Fruit fly (Drosophila melanogaster) whole organism, embryonic: ENCODE measurements around the gene RpS7.
A peak's percentile ranks its signal among the peaks of the same experiment; 100 is the strongest.

Experiments
- CG10543 ChIP-seq: fragments of 200-800 bp; sonication (Bioruptor generic); optimal IDR thresholded peaks from 3 replicates; lab custom pipeline; 2017; ENCODE audit warnings: missing biosample characterization, mild to moderate bottlenecking, missing genetic modification characterization, moderate library complexity
- CG10959 ChIP-seq: fragments of 200-800 bp; sonication (Bioruptor generic); IDR thresholded peaks from 2 replicates; pipeline ENCODE4 v1.3.6; 2022; ENCODE audit warnings: missing biosample characterization, missing genetic modification characterization
- CG12299 ChIP-seq: fragments of 200-800 bp; sonication (Bioruptor generic); optimal IDR thresholded peaks from 2 replicates; lab custom pipeline; 2018; ENCODE audit warnings: missing biosample characterization, mild to moderate bottlenecking, missing genetic modification characterization
- CG13624 ChIP-seq: fragments of 200-800 bp; sonication (Bioruptor generic); optimal IDR thresholded peaks from 2 replicates; lab custom pipeline; 2016; ENCODE audit warnings: missing biosample characterization, missing genetic modification characterization
- CG13894 ChIP-seq: fragments of 200-800 bp; sonication (Bioruptor generic); optimal IDR thresholded peaks from 3 replicates; lab custom pipeline; 2018; ENCODE audit warnings: missing biosample characterization, mild to moderate bottlenecking, missing genetic modification characterization, moderate library complexity
- CG1529 ChIP-seq: fragments of 200-800 bp; sonication (Bioruptor generic); optimal IDR thresholded peaks from 3 replicates; lab custom pipeline; 2018; ENCODE audit warnings: missing biosample characterization, missing genetic modification characterization
- CG15479 ChIP-seq: fragments of 200-800 bp; sonication (Bioruptor generic); optimal IDR thresholded peaks from 3 replicates; lab custom pipeline; 2019; ENCODE audit warnings: missing biosample characterization, mild to moderate bottlenecking, missing genetic modification characterization, moderate library complexity
- CG17802 ChIP-seq: fragments of 200-800 bp; sonication (Bioruptor generic); optimal IDR thresholded peaks from 2 replicates; lab custom pipeline; 2018; ENCODE audit warnings: missing biosample characterization, mild to moderate bottlenecking, missing genetic modification characterization, moderate library complexity
- CG1832 ChIP-seq: fragments of 200-800 bp; sonication (Bioruptor generic); optimal IDR thresholded peaks from 2 replicates; lab custom pipeline; 2017; ENCODE audit warnings: missing biosample characterization, mild to moderate bottlenecking, missing genetic modification characterization, inconsistent platforms
- CG2120 ChIP-seq: fragments of 200-800 bp; sonication (Bioruptor generic); optimal IDR thresholded peaks from 3 replicates; lab custom pipeline; 2016; ENCODE audit warnings: missing biosample characterization, missing genetic modification characterization
- CG2129 ChIP-seq: fragments of 200-800 bp; sonication (Bioruptor generic); IDR thresholded peaks from 2 replicates; pipeline ENCODE4 v1.3.6; 2022; ENCODE audit warnings: missing biosample characterization, missing genetic modification characterization; ENCODE audit not compliant: partially characterized antibody
- CG2678 ChIP-seq: fragments of 200-800 bp; sonication (Bioruptor generic); optimal IDR thresholded peaks from 3 replicates; lab custom pipeline; 2019; ENCODE audit warnings: missing biosample characterization, mild to moderate bottlenecking, missing genetic modification characterization, moderate library complexity
- CG2889 ChIP-seq: fragments of 200-800 bp; sonication (Bioruptor generic); IDR thresholded peaks from 3 replicates; pipeline ENCODE4 v1.3.6; 2022; ENCODE audit warnings: missing biosample characterization, missing genetic modification characterization
- CG32772 ChIP-seq: fragments of 200-800 bp; sonication (Bioruptor generic); IDR thresholded peaks from 2 replicates; pipeline ENCODE4 v1.3.6; 2022; ENCODE audit warnings: missing biosample characterization, missing genetic modification characterization
- CG6272 ChIP-seq: fragments of 200-800 bp; sonication (Bioruptor generic); IDR thresholded peaks from 2 replicates; pipeline ENCODE4 v1.3.6; 2022; ENCODE audit warnings: missing biosample characterization, missing genetic modification characterization
- D ChIP-seq, 2 experiments: fragments of 200-800 bp in 1 of 2; fragments of >200 bp in 1 of 2; sonication (Bioruptor generic) in 1 of 2; optimal IDR thresholded peaks; 2 replicates in 1 of 2; 3 replicates in 1 of 2; lab custom pipeline; 2017; ENCODE audit warnings: mild to moderate bottlenecking in 1 of 2, missing biosample characterization in 1 of 2, missing genetic modification characterization in 1 of 2, missing genetic modification reagents in 1 of 2
- D19B ChIP-seq: fragments of 200-800 bp; sonication (Bioruptor generic); optimal IDR thresholded peaks from 2 replicates; lab custom pipeline; 2017; ENCODE audit warnings: missing biosample characterization, mild to moderate bottlenecking, missing genetic modification characterization
- Eip74EF ChIP-seq, 2 experiments: fragments of 200-800 bp in 1 of 2; fragments of >200 bp in 1 of 2; sonication (Bioruptor generic) in 1 of 2; optimal IDR thresholded peaks; 2 replicates each; lab custom pipeline; 2017 to 2019; ENCODE audit warnings: missing biosample characterization in 2 of 2, missing genetic modification characterization in 2 of 2, mild to moderate bottlenecking in 1 of 2, moderate library complexity in 1 of 2
- GATAe ChIP-seq: fragments of 200-800 bp; sonication (Bioruptor generic); conservative IDR thresholded peaks from 2 replicates; pipeline ENCODE4 v1.3.6; 2022; ENCODE audit warnings: missing biosample characterization, missing genetic modification characterization
- Hmx ChIP-seq: fragments of 200-800 bp; sonication (Bioruptor generic); optimal IDR thresholded peaks from 2 replicates; lab custom pipeline; 2016; ENCODE audit warnings: missing biosample characterization, missing genetic modification characterization
- Lpt ChIP-seq: fragments of >200 bp; optimal IDR thresholded peaks from 2 replicates; lab custom pipeline; 2018; ENCODE audit warnings: missing biosample characterization, missing genetic modification characterization
- NK7.1 ChIP-seq: fragments of 200-800 bp; sonication (Bioruptor generic); optimal IDR thresholded peaks from 3 replicates; lab custom pipeline; 2016; ENCODE audit warnings: missing biosample characterization, missing genetic modification characterization
- Oli ChIP-seq: fragments of 200-800 bp; sonication (Bioruptor generic); optimal IDR thresholded peaks from 2 replicates; lab custom pipeline; 2018; ENCODE audit warnings: missing biosample characterization, mild to moderate bottlenecking, missing genetic modification characterization, moderate library complexity
- Side ChIP-seq: fragments of 200-800 bp; sonication (Bioruptor generic); optimal IDR thresholded peaks from 2 replicates; lab custom pipeline; 2016; ENCODE audit warnings: missing biosample characterization, missing genetic modification characterization
- Sox102F ChIP-seq: fragments of 200-800 bp; sonication (Bioruptor generic); optimal IDR thresholded peaks from 2 replicates; lab custom pipeline; 2018; ENCODE audit warnings: missing biosample characterization, mild to moderate bottlenecking, missing genetic modification characterization, moderate library complexity
- Spps ChIP-seq: fragments of 200-800 bp; sonication (Bioruptor generic); optimal IDR thresholded peaks from 2 replicates; lab custom pipeline; 2018; ENCODE audit warnings: missing biosample characterization, mild to moderate bottlenecking, missing genetic modification characterization
- chif ChIP-seq, 2 experiments: fragments of 200-800 bp; sonication (Bioruptor generic); optimal IDR thresholded peaks; 3 replicates each; lab custom pipeline; 2016; ENCODE audit warnings: missing biosample characterization in 2 of 2, missing genetic modification characterization in 2 of 2
- ci ChIP-seq: fragments of 200-800 bp; sonication (Bioruptor generic); IDR thresholded peaks from 3 replicates; pipeline ENCODE4 v1.3.6; 2022; ENCODE audit warnings: missing biosample characterization, missing genetic modification characterization
- dm ChIP-seq: fragments of 200-800 bp; sonication (Bioruptor generic); optimal IDR thresholded peaks from 3 replicates; lab custom pipeline; 2016; ENCODE audit warnings: missing biosample characterization, missing genetic modification characterization
- ewg ChIP-seq: fragments of 200-800 bp; sonication (Bioruptor generic); optimal IDR thresholded peaks from 3 replicates; lab custom pipeline; 2017; ENCODE audit warnings: mild to moderate bottlenecking, missing biosample characterization, missing genetic modification reagents, missing genetic modification characterization
- fu2 ChIP-seq: fragments of 200-800 bp; sonication (Bioruptor generic); optimal IDR thresholded peaks from 2 replicates; lab custom pipeline; 2016; ENCODE audit warnings: missing biosample characterization, missing genetic modification characterization
- gcm2 ChIP-seq: fragments of 200-800 bp; sonication (Bioruptor generic); optimal IDR thresholded peaks from 2 replicates; lab custom pipeline; 2016; ENCODE audit warnings: missing biosample characterization, missing genetic modification characterization
- inv ChIP-seq: fragments of 200-800 bp; sonication (Bioruptor generic); IDR thresholded peaks from 2 replicates; pipeline ENCODE4 v1.3.6; 2022; ENCODE audit warnings: missing biosample characterization, missing genetic modification characterization; ENCODE audit not compliant: partially characterized antibody
- jigr1 ChIP-seq: fragments of 200-800 bp; sonication (Bioruptor generic); IDR thresholded peaks from 3 replicates; pipeline ENCODE4 v1.3.6; 2022; ENCODE audit warnings: missing biosample characterization, missing genetic modification characterization
- pb ChIP-seq: fragments of 200-800 bp; sonication (Bioruptor generic); optimal IDR thresholded peaks from 3 replicates; lab custom pipeline; 2016; ENCODE audit warnings: missing biosample characterization, missing genetic modification characterization
- pnt ChIP-seq: fragments of 200-800 bp; sonication (Bioruptor generic); optimal IDR thresholded peaks from 3 replicates; lab custom pipeline; 2016; ENCODE audit warnings: missing biosample characterization, missing genetic modification characterization
- pzg ChIP-seq: fragments of 200-800 bp; sonication (Bioruptor generic); optimal IDR thresholded peaks from 3 replicates; lab custom pipeline; 2018; ENCODE audit warnings: missing biosample characterization, mild to moderate bottlenecking, missing genetic modification characterization, moderate library complexity
- ro ChIP-seq: fragments of 200-800 bp; sonication (Bioruptor generic); IDR thresholded peaks from 2 replicates; pipeline ENCODE4 v1.3.6; 2022; ENCODE audit warnings: missing biosample characterization, missing genetic modification characterization
- row ChIP-seq: fragments of 200-800 bp; sonication (Bioruptor generic); IDR thresholded peaks from 3 replicates; pipeline ENCODE4 v1.3.6; 2022; ENCODE audit warnings: missing biosample characterization, missing genetic modification characterization
- sd ChIP-seq: fragments of 200-800 bp; sonication (Bioruptor generic); optimal IDR thresholded peaks from 3 replicates; lab custom pipeline; 2018; ENCODE audit warnings: missing biosample characterization, mild to moderate bottlenecking, missing genetic modification characterization, moderate library complexity
- slbo ChIP-seq: fragments of 200-800 bp; sonication (Bioruptor generic); IDR thresholded peaks from 2 replicates; pipeline ENCODE4 v1.3.6; 2022; ENCODE audit warnings: missing biosample characterization, missing genetic modification characterization
- slou ChIP-seq: fragments of 200-800 bp; sonication (Bioruptor generic); optimal IDR thresholded peaks from 3 replicates; lab custom pipeline; 2016; ENCODE audit warnings: missing biosample characterization, missing genetic modification characterization
- stwl ChIP-seq: fragments of 200-800 bp; sonication (Bioruptor generic); optimal IDR thresholded peaks from 3 replicates; lab custom pipeline; 2018; ENCODE audit warnings: missing biosample characterization, mild to moderate bottlenecking, missing genetic modification characterization, moderate library complexity
- tap ChIP-seq: fragments of 200-800 bp; optimal IDR thresholded peaks from 3 replicates; lab custom pipeline; 2019; ENCODE audit warnings: missing biosample characterization, mild to moderate bottlenecking, missing genetic modification characterization, moderate library complexity
- tio ChIP-seq: fragments of 200-800 bp; sonication (Bioruptor generic); optimal IDR thresholded peaks from 2 replicates; lab custom pipeline; 2017; ENCODE audit warnings: missing biosample characterization, missing genetic modification characterization, inconsistent platforms
- toy ChIP-seq: fragments of 200-800 bp; sonication (Bioruptor generic); IDR thresholded peaks from 2 replicates; pipeline ENCODE4 v1.3.6; 2022; ENCODE audit warnings: missing biosample characterization, missing genetic modification characterization
- wdn ChIP-seq: fragments of 200-800 bp; sonication (Bioruptor generic); IDR thresholded peaks from 2 replicates; pipeline ENCODE4 v1.3.6; 2022; ENCODE audit warnings: missing biosample characterization, missing genetic modification characterization
- zen ChIP-seq: fragments of 200-800 bp; sonication (Bioruptor generic); optimal IDR thresholded peaks from 3 replicates; lab custom pipeline; 2018; ENCODE audit warnings: missing biosample characterization, mild to moderate bottlenecking, missing genetic modification characterization, moderate library complexity
- zfh2 ChIP-seq: fragments of 200-800 bp; sonication (Bioruptor generic); optimal IDR thresholded peaks from 2 replicates; lab custom pipeline; 2016; ENCODE audit warnings: missing biosample characterization, missing genetic modification characterization

The RpS7 gene

DNA sequence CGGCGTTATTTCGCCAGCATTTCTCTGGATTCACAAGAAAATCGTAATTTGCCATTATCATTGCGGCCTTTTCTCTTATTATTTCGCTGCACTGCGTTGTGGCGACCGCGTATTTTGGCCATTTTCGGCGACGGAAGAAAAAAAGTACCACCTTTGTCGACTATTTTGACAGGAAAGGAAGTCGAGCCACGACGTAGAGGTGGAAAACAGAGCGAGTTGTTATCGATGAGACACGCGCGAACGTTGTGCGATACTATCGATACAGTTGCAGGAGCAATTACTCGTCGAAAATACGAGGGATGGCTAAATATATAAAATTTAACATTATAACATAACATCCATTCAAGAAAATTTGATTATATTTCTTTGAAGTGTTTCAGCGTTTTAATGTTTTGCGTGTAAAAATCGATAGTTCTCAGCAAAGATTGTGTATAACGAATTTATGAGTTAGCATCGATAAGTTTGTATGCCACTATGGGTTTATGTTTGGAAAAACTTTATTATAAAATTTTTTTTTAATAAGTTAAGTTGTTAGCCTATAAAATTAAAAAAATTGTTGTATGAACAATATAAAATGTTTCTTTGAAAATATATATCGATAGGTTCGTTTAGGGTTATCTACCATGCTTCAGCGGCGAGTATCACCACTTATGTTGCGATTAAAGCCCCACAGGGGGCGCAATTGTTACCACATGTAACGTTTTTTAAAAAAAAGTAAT, at the start of gene RpS7 (continued):
- TF ChIP-seq inv (peak; percentile 98), ro (GFP tag; lab: Robert Waterston, UW) (no peak), dm (peak; percentile 79), Spps (tag; lab: Kevin White, UChicago) (peak; percentile 52), CG2678 (peak; percentile 60), row (GFP tag; lab: Robert Waterston, UW) (peak; percentile 61), pb (GFP tag; lab: Kevin White, UChicago) (peak; percentile 60), tap (tag; lab: Kevin White, UChicago) (peak; percentile 62), slou (GFP tag; lab: Kevin White, UChicago) (peak; percentile 23), Side (peak; percentile 51), zfh2 (GFP tag; lab: Kevin White, UChicago) (peak; percentile 31), fu2 (GFP tag; lab: Kevin White, UChicago) (peak; percentile 1), gcm2 (GFP tag; lab: Kevin White, UChicago) (peak; percentile 28), pnt (GFP tag; lab: Kevin White, UChicago) (no peak), toy (GFP tag; lab: Robert Waterston, UW) (0 out of 2 replicates have a peak, but pooled peaks have one; percentile 33), CG15479 (GFP tag; lab: Kevin White, UChicago) (no peak), CG2889 (GFP tag; lab: Robert Waterston, UW) (no peak), CG1529 (GFP tag; lab: Kevin White, UChicago) (peak; percentile 58), CG10959 (GFP tag; lab: Robert Waterston, UW) (peak; percentile 59), Oli (tag; lab: Kevin White, UChicago) (peak; percentile 46), CG2129 (peak; percentile 96), wdn (GFP tag; lab: Robert Waterston, UW) (peak; percentile 47; the same call in 1 of the 2 replicates), chif (GFP tag; optimal IDR thresholded peaks at IDR 0.05; lab: Kevin White, UChicago) (peak; percentile 18 to 39), CG32772 (GFP tag; lab: Robert Waterston, UW) (peak; percentile 61), NK7.1 (GFP tag; lab: Kevin White, UChicago) (peak; percentile 46), zen (tag; lab: Kevin White, UChicago) (no peak), CG13624 (peak; percentile 44), CG12299 (tag; lab: Kevin White, UChicago) (peak; percentile 76), Lpt (no peak), Eip74EF (GFP tag; optimal IDR thresholded peaks at IDR 0.05; lab: Kevin White, UChicago) (peak in 1 of 2 experiments; percentile 75), slbo (peak; percentile 80), CG1832 (no peak), tio (GFP tag; lab: Kevin White, UChicago) (peak; percentile 58), ci (GFP tag; lab: Robert Waterston, UW) (peak; percentile 93), GATAe (no peak; the same call in 1 of the 2 replicates), CG13894 (tag; lab: Kevin White, UChicago) (peak; percentile 72), stwl (tag; lab: Kevin White, UChicago) (peak; percentile 55), Hmx (GFP tag; lab: Kevin White, UChicago) (no peak), pzg (GFP tag; lab: Kevin White, UChicago) (peak; percentile 54), CG10543 (GFP tag; lab: Kevin White, UChicago) (peak; percentile 88), CG2120 (GFP tag; lab: Kevin White, UChicago) (peak; percentile 54), ewg (GFP tag; lab: Kevin White, UChicago) (peak; percentile 1), CG6272 (GFP tag; lab: Robert Waterston, UW) (peak; percentile 76), sd (tag; lab: Kevin White, UChicago) (no peak), D (optimal IDR thresholded peaks at IDR 0.05; lab: Kevin White, UChicago) (no peak), D (GFP tag; optimal IDR thresholded peaks at IDR 0.05; lab: Kevin White, UChicago) (peak; percentile 46), CG17802 (tag; lab: Kevin White, UChicago) (peak; percentile 60), jigr1 (GFP tag; lab: Robert Waterston, UW) (no peak), Sox102F (peak; percentile 20), D19B (GFP tag; lab: Kevin White, UChicago) (peak; percentile 28)
